Fruit fly (Drosophila melanogaster) whole organism, prepupa: ENCODE measurements around the gene Fum2.

Source experiments
- CG10631 ChIP-seq: fragments of 200-800 bp; sonication (Bioruptor generic); optimal IDR thresholded peaks from 2 replicates; lab custom pipeline; 2016; ENCODE audit warnings: missing biosample characterization, missing genetic modification characterization
- CG10669 ChIP-seq: fragments of 200-800 bp; sonication (Bioruptor generic); optimal IDR thresholded peaks from 3 replicates; lab custom pipeline; 2018; ENCODE audit warnings: missing biosample characterization, mild to moderate bottlenecking, missing genetic modification characterization, moderate library complexity
- CG11294 ChIP-seq: fragments of 200-800 bp; sonication (Bioruptor generic); IDR thresholded peaks from 2 replicates; pipeline ENCODE4 v1.3.6; 2022; ENCODE audit warnings: missing biosample characterization, missing genetic modification characterization
- CG11762 ChIP-seq: fragments of 200-800 bp; sonication (Bioruptor generic); optimal IDR thresholded peaks from 3 replicates; lab custom pipeline; 2016; ENCODE audit warnings: missing biosample characterization, missing genetic modification characterization; ENCODE audit not compliant: insufficient read depth
- CG15336 ChIP-seq: fragments of 200-800 bp; sonication (Bioruptor generic); IDR thresholded peaks from 2 replicates; pipeline ENCODE4 v1.3.6; 2022; ENCODE audit warnings: missing biosample characterization, missing genetic modification characterization
- CG1621 ChIP-seq: fragments of 200-800 bp; sonication (Bioruptor generic); optimal IDR thresholded peaks from 3 replicates; lab custom pipeline; 2018; ENCODE audit warnings: missing biosample characterization, mild to moderate bottlenecking, missing genetic modification characterization
- CG16779 ChIP-seq: fragments of 200-800 bp; sonication (Bioruptor generic); optimal IDR thresholded peaks from 3 replicates; lab custom pipeline; 2017; ENCODE audit warnings: missing biosample characterization, mild to moderate bottlenecking, missing genetic modification characterization
- CG3032 ChIP-seq: fragments of 200-800 bp; optimal IDR thresholded peaks from 2 replicates; lab custom pipeline; 2019; ENCODE audit warnings: missing biosample characterization, mild to moderate bottlenecking, missing genetic modification characterization, moderate library complexity
- CG31627 ChIP-seq: fragments of 200-800 bp; sonication (Bioruptor generic); optimal IDR thresholded peaks from 3 replicates; lab custom pipeline; 2016; ENCODE audit warnings: missing biosample characterization, missing genetic modification characterization
- CG32006 ChIP-seq: fragments of 200-800 bp; sonication (Bioruptor generic); optimal IDR thresholded peaks from 3 replicates; lab custom pipeline; 2017; ENCODE audit warnings: missing biosample characterization, mild to moderate bottlenecking, missing genetic modification characterization
- CG34406 ChIP-seq: fragments of 200-800 bp; sonication (Bioruptor generic); optimal IDR thresholded peaks from 3 replicates; lab custom pipeline; 2016; ENCODE audit warnings: missing biosample characterization, missing genetic modification characterization
- CG3919 ChIP-seq: fragments of 200-800 bp; sonication (Bioruptor generic); optimal IDR thresholded peaks from 3 replicates; lab custom pipeline; 2016; ENCODE audit warnings: missing biosample characterization, missing genetic modification characterization
- CG4318 ChIP-seq: fragments of 200-800 bp; sonication (Bioruptor generic); optimal IDR thresholded peaks from 3 replicates; lab custom pipeline; 2017; ENCODE audit warnings: missing biosample characterization, mild to moderate bottlenecking, missing genetic modification characterization
- CG6276 ChIP-seq: fragments of 200-800 bp; sonication (Bioruptor generic); optimal IDR thresholded peaks from 2 replicates; lab custom pipeline; 2017; ENCODE audit warnings: missing biosample characterization, mild to moderate bottlenecking, missing genetic modification characterization
- CG6792 ChIP-seq: fragments of 200-800 bp; sonication (Bioruptor generic); optimal IDR thresholded peaks from 3 replicates; lab custom pipeline; 2016; ENCODE audit warnings: missing biosample characterization, missing genetic modification characterization
- CG6808 ChIP-seq: fragments of 200-800 bp; sonication (Bioruptor generic); optimal IDR thresholded peaks from 3 replicates; lab custom pipeline; 2017; ENCODE audit warnings: missing biosample characterization, missing genetic modification characterization, mild to moderate bottlenecking, moderate library complexity, missing genetic modification reagents
- CG6854 ChIP-seq: fragments of 200-800 bp; sonication (Bioruptor generic); optimal IDR thresholded peaks from 2 replicates; lab custom pipeline; 2017; ENCODE audit warnings: missing biosample characterization, mild to moderate bottlenecking, missing genetic modification characterization
- CG7368 ChIP-seq: fragments of 200-800 bp; sonication (Bioruptor generic); optimal IDR thresholded peaks from 3 replicates; lab custom pipeline; 2016; ENCODE audit warnings: missing biosample characterization, missing genetic modification characterization
- CG8119 ChIP-seq: fragments of 200-800 bp; sonication (Bioruptor generic); IDR thresholded peaks from 3 replicates; pipeline ENCODE4 v1.3.6; 2022; ENCODE audit warnings: missing biosample characterization, missing genetic modification characterization
- CG8319 ChIP-seq: fragments of 200-800 bp; sonication (Bioruptor generic); optimal IDR thresholded peaks from 3 replicates; lab custom pipeline; 2016; ENCODE audit warnings: missing biosample characterization, missing genetic modification characterization
- CG8632 ChIP-seq: fragments of 200-800 bp; sonication (Bioruptor generic); optimal IDR thresholded peaks from 3 replicates; lab custom pipeline; 2016; ENCODE audit warnings: missing biosample characterization, missing genetic modification characterization
- Eip78C ChIP-seq: fragments of 200-800 bp; sonication (Bioruptor generic); peaks from one replicate; lab custom pipeline; 2016; ENCODE audit warnings: missing biosample characterization, missing genetic modification characterization
- Eip93F ChIP-seq: fragments of 200-800 bp; sonication (Bioruptor generic); optimal IDR thresholded peaks from 2 replicates; lab custom pipeline; 2016; ENCODE audit warnings: missing biosample characterization, mild to moderate bottlenecking, missing genetic modification characterization
- Ets96B ChIP-seq: fragments of 200-800 bp; optimal IDR thresholded peaks from 2 replicates; lab custom pipeline; 2019; ENCODE audit warnings: missing biosample characterization, mild to moderate bottlenecking, missing genetic modification characterization, moderate library complexity
- Gug ChIP-seq: fragments of 200-800 bp; sonication (Bioruptor generic); IDR thresholded peaks from 2 replicates; pipeline ENCODE4 v1.3.6; 2022; ENCODE audit warnings: missing biosample characterization, missing genetic modification characterization
- Hr38 ChIP-seq: sonication (Bioruptor generic); optimal IDR thresholded peaks from 2 replicates; lab custom pipeline; 2016; ENCODE audit warnings: missing biosample characterization, missing genetic modification characterization
- Hr4 ChIP-seq: fragments of 200-800 bp; sonication (Bioruptor generic); optimal IDR thresholded peaks from 3 replicates; lab custom pipeline; 2016; ENCODE audit warnings: missing biosample characterization, missing genetic modification characterization
- Lpt ChIP-seq: fragments of 200-800 bp; sonication (Bioruptor generic); optimal IDR thresholded peaks from 3 replicates; lab custom pipeline; 2016; ENCODE audit warnings: missing biosample characterization, missing genetic modification characterization
- Met ChIP-seq: fragments of 200-800 bp; sonication (Bioruptor generic); optimal IDR thresholded peaks from 3 replicates; lab custom pipeline; 2016; ENCODE audit warnings: missing biosample characterization, missing genetic modification characterization
- Smox ChIP-seq: fragments of 200-800 bp; sonication (Bioruptor generic); optimal IDR thresholded peaks from 3 replicates; lab custom pipeline; 2016; ENCODE audit warnings: missing biosample characterization, missing genetic modification characterization
- achi ChIP-seq: fragments of 200-800 bp; sonication (Bioruptor generic); optimal IDR thresholded peaks from 3 replicates; lab custom pipeline; 2016; ENCODE audit warnings: missing biosample characterization, missing genetic modification characterization
- acj6 ChIP-seq: fragments of 200-800 bp; sonication (Bioruptor generic); optimal IDR thresholded peaks from 3 replicates; lab custom pipeline; 2016; ENCODE audit warnings: missing biosample characterization, missing genetic modification characterization
- cyc ChIP-seq: fragments of 200-800 bp; sonication (Bioruptor generic); optimal IDR thresholded peaks from 3 replicates; lab custom pipeline; 2016; ENCODE audit warnings: missing biosample characterization, missing genetic modification characterization
- dac ChIP-seq: fragments of 200-800 bp; sonication (Bioruptor generic); optimal IDR thresholded peaks from 2 replicates; lab custom pipeline; 2017; ENCODE audit warnings: missing biosample characterization, mild to moderate bottlenecking, missing genetic modification characterization
- dsx ChIP-seq: fragments of 200-800 bp; optimal IDR thresholded peaks from 3 replicates; lab custom pipeline; 2019; ENCODE audit warnings: missing biosample characterization, mild to moderate bottlenecking, missing genetic modification characterization, moderate library complexity; ENCODE audit not compliant: poor library complexity, severe bottlenecking
- eg ChIP-seq: fragments of 200-800 bp; sonication (Bioruptor generic); IDR thresholded peaks from 3 replicates; pipeline ENCODE4 v1.3.6; 2022; ENCODE audit warnings: missing biosample characterization, missing genetic modification characterization
- esn ChIP-seq: fragments of 200-800 bp; sonication (Bioruptor generic); optimal IDR thresholded peaks from 2 replicates; lab custom pipeline; 2016; ENCODE audit warnings: missing biosample characterization, mild to moderate bottlenecking, missing genetic modification characterization, moderate library complexity
- fd59A ChIP-seq: fragments of 200-800 bp; sonication (Bioruptor generic); optimal IDR thresholded peaks from 2 replicates; lab custom pipeline; 2017; ENCODE audit warnings: missing biosample characterization, mild to moderate bottlenecking, missing genetic modification characterization, missing genetic modification reagents
- fd85E ChIP-seq: fragments of 200-800 bp; sonication (Bioruptor generic); optimal IDR thresholded peaks from 3 replicates; lab custom pipeline; 2016; ENCODE audit warnings: missing biosample characterization, missing genetic modification characterization
- fkh ChIP-seq: fragments of 200-800 bp; sonication (Bioruptor generic); optimal IDR thresholded peaks from 3 replicates; lab custom pipeline; 2017; ENCODE audit warnings: missing biosample characterization, mild to moderate bottlenecking, missing genetic modification characterization, moderate library complexity
- lz ChIP-seq: fragments of 200-800 bp; sonication (Bioruptor generic); optimal IDR thresholded peaks from 3 replicates; lab custom pipeline; 2016; ENCODE audit warnings: missing biosample characterization, missing genetic modification characterization
- net ChIP-seq: fragments of 200-800 bp; sonication (Bioruptor generic); optimal IDR thresholded peaks from 3 replicates; lab custom pipeline; 2016; ENCODE audit warnings: missing biosample characterization, missing genetic modification characterization
- pdm3 ChIP-seq: fragments of 200-800 bp; sonication (Bioruptor generic); optimal IDR thresholded peaks from 3 replicates; lab custom pipeline; 2016; ENCODE audit warnings: missing biosample characterization, missing genetic modification characterization
- spab ChIP-seq: fragments of 200-800 bp; sonication (Bioruptor generic); optimal IDR thresholded peaks from 2 replicates; lab custom pipeline; 2017; ENCODE audit warnings: missing biosample characterization, mild to moderate bottlenecking, missing genetic modification characterization, missing genetic modification reagents
- ss ChIP-seq, 2 experiments: fragments of 200-800 bp; sonication (Bioruptor generic); optimal IDR thresholded peaks; 2 replicates in 1 of 2; 3 replicates in 1 of 2; lab custom pipeline; 2017 to 2018; ENCODE audit warnings: mild to moderate bottlenecking in 2 of 2, missing biosample characterization in 2 of 2, missing genetic modification characterization in 2 of 2, moderate library complexity in 1 of 2
- svp ChIP-seq: fragments of 200-800 bp; sonication (Bioruptor generic); peaks from one replicate; lab custom pipeline; 2016; ENCODE audit warnings: missing biosample characterization, missing genetic modification characterization
- vri ChIP-seq: fragments of 200-800 bp; sonication (Bioruptor generic); optimal IDR thresholded peaks from 3 replicates; lab custom pipeline; 2016; ENCODE audit warnings: missing biosample characterization, mild to moderate bottlenecking, missing genetic modification characterization

The Fum2 gene

dm6 chrX:6728597-6729158 is 47.1 kb downstream of the Fum2 start:
- TF ChIP-seq CG3919 (GFP tag; lab: Kevin White, UChicago) (no peak), achi (GFP tag; lab: Kevin White, UChicago) (no peak), svp (GFP tag; lab: Kevin White, UChicago) (peak; percentile 94), CG15336 (no peak), eg (no peak), Eip78C (GFP tag; lab: Kevin White, UChicago) (peak; percentile 64), CG31627 (GFP tag; lab: Kevin White, UChicago) (no peak), CG8119 (GFP tag; lab: Robert Waterston, UW) (no peak)

DNA sequence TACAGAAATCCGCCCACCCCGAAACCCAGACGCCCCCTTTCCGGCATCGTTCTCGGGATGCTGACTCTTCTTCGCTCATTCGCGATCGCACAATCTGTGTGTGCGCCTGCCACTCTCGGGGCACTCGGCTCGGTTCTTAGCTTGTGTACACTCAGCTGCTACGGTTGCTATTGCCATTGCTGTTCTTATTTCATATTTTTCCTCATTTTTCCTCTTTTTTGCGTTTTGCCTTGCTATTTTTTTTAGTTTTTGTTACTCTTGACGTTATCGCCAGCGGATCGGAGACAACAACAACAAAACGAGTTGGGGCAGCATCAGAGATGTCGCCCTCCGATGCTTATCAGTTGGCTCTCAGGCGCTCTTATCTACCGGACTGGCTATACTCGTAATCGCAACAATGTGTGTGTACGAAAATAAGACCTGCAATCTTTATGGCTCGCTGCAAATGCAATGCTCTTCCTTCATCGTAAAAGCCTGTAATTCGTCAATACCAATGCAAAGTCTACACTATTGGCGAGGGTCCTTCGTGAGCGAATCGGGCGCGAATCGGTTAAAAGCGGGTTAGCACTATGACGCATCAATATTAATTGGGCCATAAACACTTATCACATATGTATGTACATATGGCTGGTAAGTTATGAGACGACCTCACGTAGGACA is 49.2 kb downstream of the Fum2 start:
- TF ChIP-seq CG8119 (GFP tag; lab: Robert Waterston, UW): peak; percentile 60; the same call in 2 of the 3 replicates
- TF ChIP-seq CG15336: peak; percentile 62
- TF ChIP-seq fkh: no peak
- no peak for TF ChIP-seq Met (GFP tag; lab: Kevin White, UChicago)
- TF ChIP-seq CG11294: no peak
- TF ChIP-seq CG7368 (GFP tag; lab: Kevin White, UChicago): peak; percentile 33
- no peak for TF ChIP-seq acj6 (GFP tag; lab: Kevin White, UChicago)
- TF ChIP-seq Ets96B: peak; percentile 44
- peak; percentile 62 for TF ChIP-seq net (GFP tag; lab: Kevin White, UChicago)
- peak; percentile 65 for TF ChIP-seq Eip78C (GFP tag; lab: Kevin White, UChicago)
- no peak for TF ChIP-seq CG4318 (GFP tag; lab: Kevin White, UChicago)
- TF ChIP-seq CG11762 (GFP tag; lab: Kevin White, UChicago): no peak
- TF ChIP-seq Smox: no peak
- TF ChIP-seq CG34406 (GFP tag; lab: Kevin White, UChicago): no peak
- no peak for TF ChIP-seq Hr4
- TF ChIP-seq cyc (GFP tag; lab: Kevin White, UChicago): no peak
- peak; percentile 43 for TF ChIP-seq Lpt (GFP tag; lab: Kevin White, UChicago)
- TF ChIP-seq esn (GFP tag; lab: Kevin White, UChicago): no peak
- no peak for TF ChIP-seq fd85E
- no peak for TF ChIP-seq CG10631
- TF ChIP-seq Gug (GFP tag; lab: Robert Waterston, UW): peak; percentile 44; the same call in 1 of the 2 replicates
- peak; percentile 89 for TF ChIP-seq svp (GFP tag; lab: Kevin White, UChicago)
- TF ChIP-seq CG32006 (GFP tag; lab: Kevin White, UChicago): peak; percentile 34
- TF ChIP-seq CG31627 (GFP tag; lab: Kevin White, UChicago): no peak
- TF ChIP-seq vri (GFP tag; lab: Kevin White, UChicago): peak; percentile 29
- TF ChIP-seq pdm3 (GFP tag; lab: Kevin White, UChicago): no peak
- no peak for TF ChIP-seq CG3032 (tag; lab: Kevin White, UChicago)
- peak; percentile 44 for TF ChIP-seq CG6854
- TF ChIP-seq CG3919 (GFP tag; lab: Kevin White, UChicago): peak; percentile 29
- TF ChIP-seq CG6276 (GFP tag; lab: Kevin White, UChicago): peak; percentile 86
- no peak for TF ChIP-seq lz
- TF ChIP-seq CG8319: no peak
- peak; percentile 50 to 54 for TF ChIP-seq ss (GFP tag; optimal IDR thresholded peaks at IDR 0.05; lab: Kevin White, UChicago)
- peak; percentile 75 for TF ChIP-seq CG6808 (GFP tag; lab: Kevin White, UChicago)
- no peak for TF ChIP-seq fd59A (GFP tag; lab: Kevin White, UChicago)
- TF ChIP-seq Hr38 (GFP tag; lab: Kevin White, UChicago): no peak
- TF ChIP-seq Eip93F: no peak
- no peak for TF ChIP-seq dac
- peak; percentile 50 for TF ChIP-seq CG10669 (GFP tag; lab: Kevin White, UChicago)
- peak; percentile 57 for TF ChIP-seq spab (GFP tag; lab: Kevin White, UChicago)
- TF ChIP-seq achi (GFP tag; lab: Kevin White, UChicago): peak; percentile 17
- no peak for TF ChIP-seq CG8632 (GFP tag; lab: Kevin White, UChicago)
- TF ChIP-seq CG1621 (tag; lab: Kevin White, UChicago): peak; percentile 46
- peak; percentile 90 for TF ChIP-seq dsx (GFP tag; lab: Kevin White, UChicago)
- peak; percentile 5 for TF ChIP-seq CG16779 (tag; lab: Kevin White, UChicago)
- TF ChIP-seq CG6792 (GFP tag; lab: Kevin White, UChicago): no peak
